Fruit fly (Drosophila melanogaster) whole organism, embryonic: ENCODE data around the gene h-cup.
A peak's percentile ranks its signal among the peaks of the same experiment; 100 is the strongest.

Source experiments
- Atf-2 ChIP-seq: fragments of 200-800 bp; sonication (Bioruptor generic); optimal IDR thresholded peaks from 2 replicates; lab custom pipeline; 2016; ENCODE audit warnings: missing biosample characterization, missing genetic modification characterization
- BEAF-32 ChIP-seq: fragments of 200-800 bp; sonication (Bioruptor generic); optimal IDR thresholded peaks from 3 replicates; lab custom pipeline; 2017; ENCODE audit warnings: missing biosample characterization, missing genetic modification characterization, mild to moderate bottlenecking, moderate library complexity, missing genetic modification reagents
- Bgb ChIP-seq: fragments of 200-800 bp; sonication (Bioruptor generic); IDR thresholded peaks from 2 replicates; pipeline ENCODE4 v1.3.6; 2022; ENCODE audit warnings: missing biosample characterization, missing genetic modification characterization; ENCODE audit not compliant: partially characterized antibody
- CG11504 ChIP-seq: fragments of 200-800 bp; sonication (Bioruptor generic); optimal IDR thresholded peaks from 3 replicates; lab custom pipeline; 2019; ENCODE audit warnings: missing biosample characterization, mild to moderate bottlenecking, missing genetic modification characterization, moderate library complexity
- CG12659 ChIP-seq: fragments of 200-800 bp; sonication (Bioruptor generic); optimal IDR thresholded peaks from 3 replicates; lab custom pipeline; 2017; ENCODE audit warnings: mild to moderate bottlenecking, missing biosample characterization, missing genetic modification reagents, missing genetic modification characterization
- CG13287 ChIP-seq: fragments of 200-800 bp; sonication (Bioruptor generic); IDR thresholded peaks from 2 replicates; pipeline ENCODE4 v1.3.6; 2022; ENCODE audit warnings: missing biosample characterization, missing genetic modification characterization; ENCODE audit not compliant: partially characterized antibody
- CG15011 ChIP-seq: fragments of 200-800 bp; sonication (Bioruptor generic); optimal IDR thresholded peaks from 3 replicates; lab custom pipeline; 2018; ENCODE audit warnings: missing biosample characterization, mild to moderate bottlenecking, missing genetic modification characterization
- CG1529 ChIP-seq: fragments of 200-800 bp; sonication (Bioruptor generic); optimal IDR thresholded peaks from 3 replicates; lab custom pipeline; 2018; ENCODE audit warnings: missing biosample characterization, missing genetic modification characterization
- CG1602 ChIP-seq: fragments of 200-800 bp; sonication (Bioruptor generic); optimal IDR thresholded peaks from 3 replicates; lab custom pipeline; 2016; ENCODE audit warnings: missing biosample characterization, missing genetic modification characterization
- CG30403 ChIP-seq: fragments of 200-800 bp; sonication (Bioruptor generic); optimal IDR thresholded peaks from 3 replicates; lab custom pipeline; 2016; ENCODE audit warnings: missing biosample characterization, missing genetic modification characterization
- CG3065 ChIP-seq: fragments of 200-800 bp; sonication (Bioruptor generic); optimal IDR thresholded peaks from 2 replicates; lab custom pipeline; 2016; ENCODE audit warnings: missing biosample characterization, missing genetic modification characterization
- CG43689 ChIP-seq: fragments of 200-800 bp; sonication (Bioruptor generic); IDR thresholded peaks from 2 replicates; pipeline ENCODE4 v1.3.6; 2022; ENCODE audit warnings: missing biosample characterization, missing genetic modification characterization
- CG4707 ChIP-seq: fragments of 200-800 bp; sonication (Bioruptor generic); optimal IDR thresholded peaks from 2 replicates; lab custom pipeline; 2018; ENCODE audit warnings: missing biosample characterization, mild to moderate bottlenecking, missing genetic modification characterization, moderate library complexity
- CG4854 ChIP-seq: fragments of 200-800 bp; sonication (Bioruptor generic); optimal IDR thresholded peaks from 2 replicates; lab custom pipeline; 2016; ENCODE audit warnings: missing biosample characterization, missing genetic modification characterization, inconsistent platforms
- CG5953 ChIP-seq: fragments of 200-800 bp; sonication (Bioruptor generic); IDR thresholded peaks from 2 replicates; pipeline ENCODE4 v1.3.6; 2022; ENCODE audit warnings: missing biosample characterization, missing genetic modification characterization
- CG6765 ChIP-seq: fragments of 200-800 bp; sonication (Bioruptor generic); optimal IDR thresholded peaks from 3 replicates; lab custom pipeline; 2017; ENCODE audit warnings: missing biosample characterization, mild to moderate bottlenecking, missing genetic modification characterization
- CG7372 ChIP-seq: fragments of 200-800 bp; sonication (Bioruptor generic); IDR thresholded peaks from 2 replicates; pipeline ENCODE4 v1.3.6; 2022; ENCODE audit warnings: missing biosample characterization, missing genetic modification characterization
- CG7556 ChIP-seq: fragments of 200-800 bp; sonication (Bioruptor generic); optimal IDR thresholded peaks from 2 replicates; lab custom pipeline; 2017; ENCODE audit warnings: missing biosample characterization, mild to moderate bottlenecking, missing genetic modification characterization
- CG8944 ChIP-seq: fragments of 200-800 bp; sonication (Bioruptor generic); optimal IDR thresholded peaks from 3 replicates; lab custom pipeline; 2016; ENCODE audit warnings: missing biosample characterization, missing genetic modification characterization
- CG9797 ChIP-seq: fragments of 200-800 bp; sonication (Bioruptor generic); optimal IDR thresholded peaks from 3 replicates; lab custom pipeline; 2018; ENCODE audit warnings: missing biosample characterization, mild to moderate bottlenecking, missing genetic modification characterization
- CG9817 ChIP-seq: fragments of 200-800 bp; sonication (Bioruptor generic); optimal IDR thresholded peaks from 2 replicates; lab custom pipeline; 2018; ENCODE audit warnings: missing biosample characterization, mild to moderate bottlenecking, missing genetic modification characterization, moderate library complexity
- CoRest ChIP-seq: fragments of 200-800 bp; sonication (Bioruptor generic); optimal IDR thresholded peaks from 3 replicates; lab custom pipeline; 2018; ENCODE audit warnings: missing biosample characterization, mild to moderate bottlenecking, missing genetic modification characterization, moderate library complexity
- Dek ChIP-seq: fragments of 200-800 bp; sonication (Bioruptor generic); optimal IDR thresholded peaks from 3 replicates; lab custom pipeline; 2019; ENCODE audit warnings: missing biosample characterization, mild to moderate bottlenecking, missing genetic modification characterization, moderate library complexity
- GATAe ChIP-seq: fragments of 200-800 bp; sonication (Bioruptor generic); conservative IDR thresholded peaks from 2 replicates; pipeline ENCODE4 v1.3.6; 2022; ENCODE audit warnings: missing biosample characterization, missing genetic modification characterization
- Lhr ChIP-seq: fragments of 200-800 bp; sonication (Bioruptor generic); optimal IDR thresholded peaks from 3 replicates; lab custom pipeline; 2017; ENCODE audit warnings: mild to moderate bottlenecking, missing biosample characterization, missing genetic modification reagents, missing genetic modification characterization
- Max ChIP-seq: fragments of 200-800 bp; sonication (Bioruptor generic); optimal IDR thresholded peaks from 2 replicates; lab custom pipeline; 2016; ENCODE audit warnings: missing biosample characterization, mild to moderate bottlenecking, missing genetic modification characterization
- Mrtf ChIP-seq: fragments of 200-800 bp; sonication (Bioruptor generic); IDR thresholded peaks from 3 replicates; pipeline ENCODE4 v1.3.6; 2022; ENCODE audit warnings: missing biosample characterization, missing genetic modification characterization
- Nf-YB ChIP-seq: fragments of 200-800 bp; sonication (Bioruptor generic); optimal IDR thresholded peaks from 3 replicates; lab custom pipeline; 2019; ENCODE audit warnings: missing biosample characterization, mild to moderate bottlenecking, missing genetic modification characterization, moderate library complexity
- Ptx1 ChIP-seq: fragments of 200-800 bp; sonication (Bioruptor generic); IDR thresholded peaks from 2 replicates; pipeline ENCODE4 v1.3.6; 2022; ENCODE audit warnings: missing biosample characterization, missing genetic modification characterization
- Six4 ChIP-seq: fragments of 200-800 bp; sonication (Bioruptor generic); optimal IDR thresholded peaks from 2 replicates; lab custom pipeline; 2016; ENCODE audit warnings: missing biosample characterization, missing genetic modification characterization
- Ssrp ChIP-seq: fragments of 200-800 bp; sonication (Bioruptor generic); optimal IDR thresholded peaks from 2 replicates; lab custom pipeline; 2018; ENCODE audit warnings: missing biosample characterization, mild to moderate bottlenecking, missing genetic modification characterization, moderate library complexity
- Stat92E ChIP-seq, 3 experiments: fragments of >200 bp in 2 of 3; fragments of 200-800 bp in 1 of 3; sonication (Bioruptor generic) in 1 of 3; optimal IDR thresholded peaks; 2 replicates each; lab custom pipeline; 2017 to 2019; ENCODE audit warnings: missing biosample characterization in 3 of 3, missing genetic modification characterization in 3 of 3, mild to moderate bottlenecking in 1 of 3, moderate library complexity in 1 of 3
- ase ChIP-seq: fragments of 200-800 bp; sonication (Bioruptor generic); IDR thresholded peaks from 3 replicates; pipeline ENCODE4 v1.3.6; 2022; ENCODE audit warnings: missing biosample characterization, missing genetic modification characterization
- cas ChIP-seq: fragments of 200-800 bp; sonication (Bioruptor generic); IDR thresholded peaks from 2 replicates; pipeline ENCODE4 v1.3.6; 2022; ENCODE audit warnings: missing biosample characterization, missing genetic modification characterization
- chif ChIP-seq, 2 experiments: fragments of 200-800 bp; sonication (Bioruptor generic); optimal IDR thresholded peaks; 3 replicates each; lab custom pipeline; 2016; ENCODE audit warnings: missing biosample characterization in 2 of 2, missing genetic modification characterization in 2 of 2
- dmrt11E ChIP-seq: fragments of 200-800 bp; sonication (Bioruptor generic); optimal IDR thresholded peaks from 3 replicates; lab custom pipeline; 2018; ENCODE audit warnings: missing biosample characterization, mild to moderate bottlenecking, missing genetic modification characterization, moderate library complexity
- fd64A ChIP-seq: fragments of 200-800 bp; sonication (Bioruptor generic); optimal IDR thresholded peaks from 3 replicates; lab custom pipeline; 2018; ENCODE audit warnings: missing biosample characterization, mild to moderate bottlenecking, missing genetic modification characterization
- gce ChIP-seq: fragments of 200-800 bp; sonication (Bioruptor generic); IDR thresholded peaks from 3 replicates; pipeline ENCODE4 v1.3.6; 2022; ENCODE audit warnings: missing biosample characterization, missing genetic modification characterization
- ham ChIP-seq: fragments of 200-800 bp; sonication (Bioruptor generic); IDR thresholded peaks from 2 replicates; pipeline ENCODE4 v1.3.6; 2022; ENCODE audit warnings: missing biosample characterization, missing genetic modification characterization
- her ChIP-seq: fragments of 200-800 bp; sonication (Bioruptor generic); optimal IDR thresholded peaks from 2 replicates; lab custom pipeline; 2016; ENCODE audit warnings: missing biosample characterization, missing genetic modification characterization
- hkb ChIP-seq, 2 experiments: fragments of 200-800 bp in 1 of 2; fragments of >200 bp in 1 of 2; sonication (Bioruptor generic) in 1 of 2; IDR thresholded peaks in 1 of 2; optimal IDR thresholded peaks in 1 of 2; 2 replicates each; pipeline versions ENCODE4 v1.3.6 to Lab custom; 2017 to 2022; ENCODE audit warnings: missing biosample characterization in 1 of 2, missing genetic modification characterization in 1 of 2
- jing ChIP-seq: fragments of 200-800 bp; sonication (Bioruptor generic); optimal IDR thresholded peaks from 2 replicates; lab custom pipeline; 2018; ENCODE audit warnings: missing biosample characterization, mild to moderate bottlenecking, missing genetic modification characterization
- pnt ChIP-seq: fragments of 200-800 bp; sonication (Bioruptor generic); optimal IDR thresholded peaks from 3 replicates; lab custom pipeline; 2016; ENCODE audit warnings: missing biosample characterization, missing genetic modification characterization
- pros ChIP-seq: fragments of 200-800 bp; sonication (Bioruptor generic); optimal IDR thresholded peaks from 3 replicates; lab custom pipeline; 2019; ENCODE audit warnings: missing biosample characterization, mild to moderate bottlenecking, missing genetic modification characterization, moderate library complexity
- scrt ChIP-seq: fragments of 200-800 bp; sonication (Bioruptor generic); optimal IDR thresholded peaks from 2 replicates; lab custom pipeline; 2018; ENCODE audit warnings: missing biosample characterization, mild to moderate bottlenecking, missing genetic modification characterization, moderate library complexity
- sr ChIP-seq: fragments of 200-800 bp; sonication (Bioruptor generic); IDR thresholded peaks from 3 replicates; pipeline ENCODE4 v1.3.6; 2022; ENCODE audit warnings: missing biosample characterization, missing genetic modification characterization
- tx ChIP-seq: fragments of 200-800 bp; sonication (Bioruptor generic); optimal IDR thresholded peaks from 2 replicates; lab custom pipeline; 2016; ENCODE audit warnings: missing biosample characterization, missing genetic modification characterization
- usp ChIP-seq: fragments of >200 bp; optimal IDR thresholded peaks from 2 replicates; lab custom pipeline; 2017; ENCODE audit warnings: missing biosample characterization, missing genetic modification characterization

Gene h-cup

dm6 chr3R:15342926-15343685 lies 39.6 kb downstream of the h-cup start, which contains the start of gene Nagk (continued):
- TF ChIP-seq Bgb (GFP tag; lab: Robert Waterston, UW) (peak; percentile 63; the same call in 1 of the 2 replicates), Ptx1 (GFP tag; lab: Robert Waterston, UW) (0 out of 2 replicates have a peak, but pooled peaks have one; percentile 39), scrt (GFP tag; lab: Kevin White, UChicago) (peak; percentile 42), CG1529 (GFP tag; lab: Kevin White, UChicago) (peak; percentile 47), CG4854 (peak; percentile 52), tx (peak; percentile 34), CG3065 (GFP tag; lab: Kevin White, UChicago) (no peak), fd64A (GFP tag; lab: Kevin White, UChicago) (no peak), CG9817 (tag; lab: Kevin White, UChicago) (peak; percentile 47), cas (GFP tag; lab: Robert Waterston, UW) (no peak), CG1602 (peak; percentile 57), CG15011 (GFP tag; lab: Kevin White, UChicago) (peak; percentile 71), CG8944 (GFP tag; lab: Kevin White, UChicago) (peak; percentile 35), Lhr (no peak), CG9797 (GFP tag; lab: Kevin White, UChicago) (no peak), Atf-2 (peak; percentile 69), Six4 (GFP tag; lab: Kevin White, UChicago) (peak; percentile 56), pros (GFP tag; lab: Kevin White, UChicago) (no peak), sr (GFP tag; lab: Robert Waterston, UW) (peak; percentile 24; the same call in 1 of the 3 replicates), CG4707 (no peak), dmrt11E (tag; lab: Kevin White, UChicago) (peak; percentile 34), CG30403 (GFP tag; lab: Kevin White, UChicago) (peak; percentile 77), Ssrp (peak; percentile 49), Dek (peak; percentile 35), pnt (GFP tag; lab: Kevin White, UChicago) (no peak), GATAe (no peak), CG5953 (GFP tag; lab: Robert Waterston, UW) (0 out of 2 replicates have a peak, but pooled peaks have one; percentile 40), ham (no peak), CG13287 (peak; percentile 36; the same call in 1 of the 2 replicates), BEAF-32 (GFP tag; lab: Kevin White, UChicago) (peak; percentile 14), CG7372 (GFP tag; lab: Robert Waterston, UW) (no peak), CG7556 (GFP tag; lab: Kevin White, UChicago) (peak; percentile 81), Stat92E (GFP tag; optimal IDR thresholded peaks at IDR 0.05; lab: Kevin White, UChicago) (no peak), Max (GFP tag; lab: Kevin White, UChicago) (peak; percentile 67), Nf-YB (GFP tag; lab: Kevin White, UChicago) (peak; percentile 46), her (peak; percentile 40), CoRest (tag; lab: Kevin White, UChicago) (peak; percentile 77), CG12659 (peak; percentile 66), hkb (optimal IDR thresholded peaks at IDR 0.05; lab: Kevin White, UChicago) (no peak), hkb (GFP tag; IDR thresholded peaks at IDR 0.05; lab: Robert Waterston, UW) (peak; percentile 49; the same call in 1 of the 2 replicates), CG11504 (tag; lab: Kevin White, UChicago) (peak; percentile 76), chif (GFP tag; optimal IDR thresholded peaks at IDR 0.05; lab: Kevin White, UChicago) (peak; percentile 9 to 72), ase (GFP tag; lab: Robert Waterston, UW) (peak; percentile 4; the same call in 2 of the 3 replicates), usp (no peak), CG43689 (GFP tag; lab: Robert Waterston, UW) (0 out of 2 replicates have a peak, but pooled peaks have one; percentile 11), gce (GFP tag; lab: Robert Waterston, UW) (no peak), CG6765 (GFP tag; lab: Kevin White, UChicago) (peak; percentile 59), jing (GFP tag; lab: Kevin White, UChicago) (no peak), Mrtf (peak; percentile 5; the same call in 1 of the 3 replicates)
